Fruit fly (Drosophila melanogaster) whole organism, embryonic: Measurements from ENCODE around the gene CG14667.

Source experiments
- Atf6 ChIP-seq: fragments of 200-800 bp; sonication (Bioruptor generic); IDR thresholded peaks from 2 replicates; pipeline ENCODE4 v1.3.6; 2022; ENCODE audit warnings: missing biosample characterization, missing genetic modification characterization
- B-H2 ChIP-seq: fragments of 200-800 bp; sonication (Bioruptor generic); optimal IDR thresholded peaks from 2 replicates; lab custom pipeline; 2018; ENCODE audit warnings: missing biosample characterization, mild to moderate bottlenecking, missing genetic modification characterization
- BEAF-32 ChIP-seq: fragments of 200-800 bp; sonication (Bioruptor generic); optimal IDR thresholded peaks from 3 replicates; lab custom pipeline; 2017; ENCODE audit warnings: missing biosample characterization, missing genetic modification characterization, mild to moderate bottlenecking, moderate library complexity, missing genetic modification reagents
- CG10321 ChIP-seq: fragments of 200-800 bp; sonication (Bioruptor generic); IDR thresholded peaks from 2 replicates; pipeline ENCODE4 v1.3.6; 2022; ENCODE audit warnings: missing biosample characterization, missing genetic modification characterization
- CG10366 ChIP-seq: fragments of 200-800 bp; sonication (Bioruptor generic); IDR thresholded peaks from 2 replicates; pipeline ENCODE4 v1.3.6; 2022; ENCODE audit warnings: missing biosample characterization, missing genetic modification characterization
- CG11504 ChIP-seq: fragments of 200-800 bp; sonication (Bioruptor generic); optimal IDR thresholded peaks from 3 replicates; lab custom pipeline; 2019; ENCODE audit warnings: missing biosample characterization, mild to moderate bottlenecking, missing genetic modification characterization, moderate library complexity
- CG1233 ChIP-seq: fragments of 200-800 bp; sonication (Bioruptor generic); optimal IDR thresholded peaks from 4 replicates; lab custom pipeline; 2018; ENCODE audit warnings: missing biosample characterization, mild to moderate bottlenecking, missing genetic modification characterization
- CG13287 ChIP-seq: fragments of 200-800 bp; sonication (Bioruptor generic); IDR thresholded peaks from 2 replicates; pipeline ENCODE4 v1.3.6; 2022; ENCODE audit warnings: missing biosample characterization, missing genetic modification characterization; ENCODE audit not compliant: partially characterized antibody
- CG13894 ChIP-seq: fragments of 200-800 bp; sonication (Bioruptor generic); optimal IDR thresholded peaks from 3 replicates; lab custom pipeline; 2018; ENCODE audit warnings: missing biosample characterization, mild to moderate bottlenecking, missing genetic modification characterization, moderate library complexity
- CG15073 ChIP-seq: fragments of 200-800 bp; sonication (Bioruptor generic); optimal IDR thresholded peaks from 2 replicates; lab custom pipeline; 2016; ENCODE audit warnings: missing biosample characterization, missing genetic modification characterization
- CG16863 ChIP-seq: fragments of 200-800 bp; sonication (Bioruptor generic); optimal IDR thresholded peaks from 3 replicates; lab custom pipeline; 2016; ENCODE audit warnings: missing biosample characterization, missing genetic modification characterization
- CG17385 ChIP-seq: fragments of 200-800 bp; sonication (Bioruptor generic); optimal IDR thresholded peaks from 3 replicates; lab custom pipeline; 2018; ENCODE audit warnings: missing biosample characterization, mild to moderate bottlenecking, missing genetic modification characterization
- CG17912 ChIP-seq: fragments of 200-800 bp; sonication (Bioruptor generic); optimal IDR thresholded peaks from 2 replicates; lab custom pipeline; 2018; ENCODE audit warnings: missing biosample characterization, mild to moderate bottlenecking, missing genetic modification characterization
- CG18476 ChIP-seq: fragments of 200-800 bp; sonication (Bioruptor generic); optimal IDR thresholded peaks from 2 replicates; lab custom pipeline; 2016; ENCODE audit warnings: missing biosample characterization, mild to moderate bottlenecking, missing genetic modification characterization
- CG2120 ChIP-seq: fragments of 200-800 bp; sonication (Bioruptor generic); optimal IDR thresholded peaks from 3 replicates; lab custom pipeline; 2016; ENCODE audit warnings: missing biosample characterization, missing genetic modification characterization
- CG2202 ChIP-seq: fragments of 200-800 bp; sonication (Bioruptor generic); optimal IDR thresholded peaks from 2 replicates; lab custom pipeline; 2018; ENCODE audit warnings: missing biosample characterization, mild to moderate bottlenecking, missing genetic modification characterization
- CG2678 ChIP-seq: fragments of 200-800 bp; sonication (Bioruptor generic); optimal IDR thresholded peaks from 3 replicates; lab custom pipeline; 2019; ENCODE audit warnings: missing biosample characterization, mild to moderate bottlenecking, missing genetic modification characterization, moderate library complexity
- CG2889 ChIP-seq: fragments of 200-800 bp; sonication (Bioruptor generic); IDR thresholded peaks from 3 replicates; pipeline ENCODE4 v1.3.6; 2022; ENCODE audit warnings: missing biosample characterization, missing genetic modification characterization
- CG31441 ChIP-seq: fragments of 200-800 bp; sonication (Bioruptor generic); IDR thresholded peaks from 2 replicates; pipeline ENCODE4 v1.3.6; 2022; ENCODE audit warnings: missing biosample characterization, missing genetic modification characterization
- CG3163 ChIP-seq: fragments of 200-800 bp; sonication (Bioruptor generic); optimal IDR thresholded peaks from 3 replicates; lab custom pipeline; 2016; ENCODE audit warnings: missing biosample characterization, missing genetic modification characterization
- CG32532 ChIP-seq: fragments of 200-800 bp; sonication (Bioruptor generic); IDR thresholded peaks from 2 replicates; pipeline ENCODE4 v1.3.6; 2022; ENCODE audit warnings: missing biosample characterization, missing genetic modification characterization
- CG3281 ChIP-seq: fragments of 200-800 bp; sonication (Bioruptor generic); optimal IDR thresholded peaks from 3 replicates; lab custom pipeline; 2017; ENCODE audit warnings: missing biosample characterization, mild to moderate bottlenecking, missing genetic modification characterization
- CG4328 ChIP-seq: fragments of 200-800 bp; sonication (Bioruptor generic); optimal IDR thresholded peaks from 3 replicates; lab custom pipeline; 2017; ENCODE audit warnings: missing biosample characterization, missing genetic modification reagents, missing genetic modification characterization
- CG4424 ChIP-seq: fragments of 200-800 bp; sonication (Bioruptor generic); optimal IDR thresholded peaks from 3 replicates; lab custom pipeline; 2016; ENCODE audit warnings: missing biosample characterization, missing genetic modification characterization
- CG4730 ChIP-seq: fragments of 200-800 bp; sonication (Bioruptor generic); IDR thresholded peaks from 2 replicates; pipeline ENCODE4 v1.3.6; 2022; ENCODE audit warnings: missing biosample characterization, missing genetic modification characterization
- CG9797 ChIP-seq: fragments of 200-800 bp; sonication (Bioruptor generic); optimal IDR thresholded peaks from 3 replicates; lab custom pipeline; 2018; ENCODE audit warnings: missing biosample characterization, mild to moderate bottlenecking, missing genetic modification characterization
- CG9817 ChIP-seq: fragments of 200-800 bp; sonication (Bioruptor generic); optimal IDR thresholded peaks from 2 replicates; lab custom pipeline; 2018; ENCODE audit warnings: missing biosample characterization, mild to moderate bottlenecking, missing genetic modification characterization, moderate library complexity
- D ChIP-seq, 2 experiments: fragments of 200-800 bp in 1 of 2; fragments of >200 bp in 1 of 2; sonication (Bioruptor generic) in 1 of 2; optimal IDR thresholded peaks; 2 replicates in 1 of 2; 3 replicates in 1 of 2; lab custom pipeline; 2017; ENCODE audit warnings: mild to moderate bottlenecking in 1 of 2, missing biosample characterization in 1 of 2, missing genetic modification characterization in 1 of 2, missing genetic modification reagents in 1 of 2
- Drgx ChIP-seq: fragments of 200-800 bp; sonication (Bioruptor generic); IDR thresholded peaks from 2 replicates; pipeline ENCODE4 v1.3.6; 2022; ENCODE audit warnings: missing biosample characterization, missing genetic modification characterization
- Fer1 ChIP-seq: fragments of 200-800 bp; sonication (Bioruptor generic); optimal IDR thresholded peaks from 2 replicates; lab custom pipeline; 2017; ENCODE audit warnings: missing biosample characterization, mild to moderate bottlenecking, missing genetic modification characterization
- Fer2 ChIP-seq: fragments of 200-800 bp; sonication (Bioruptor generic); optimal IDR thresholded peaks from 2 replicates; lab custom pipeline; 2018; ENCODE audit warnings: missing biosample characterization, mild to moderate bottlenecking, missing genetic modification characterization, moderate library complexity
- Gsc ChIP-seq: fragments of 200-800 bp; sonication (Bioruptor generic); IDR thresholded peaks from 2 replicates; pipeline ENCODE4 v1.3.6; 2022; ENCODE audit warnings: missing biosample characterization, missing genetic modification characterization
- Ravus ChIP-seq: fragments of 200-800 bp; sonication (Bioruptor generic); IDR thresholded peaks from 2 replicates; pipeline ENCODE4 v1.3.6; 2022; ENCODE audit warnings: missing biosample characterization, missing genetic modification characterization
- Sox100B ChIP-seq: fragments of 200-800 bp; sonication (Bioruptor generic); optimal IDR thresholded peaks from 3 replicates; lab custom pipeline; 2018; ENCODE audit warnings: missing biosample characterization, mild to moderate bottlenecking, missing genetic modification characterization
- Sry-β ChIP-seq: fragments of 200-800 bp; sonication (Bioruptor generic); optimal IDR thresholded peaks from 2 replicates; lab custom pipeline; 2018; ENCODE audit warnings: missing biosample characterization, mild to moderate bottlenecking, missing genetic modification characterization, moderate library complexity
- az2 ChIP-seq: fragments of 200-800 bp; sonication (Bioruptor generic); optimal IDR thresholded peaks from 3 replicates; lab custom pipeline; 2016; ENCODE audit warnings: missing biosample characterization, missing genetic modification characterization
- chm ChIP-seq: fragments of 200-800 bp; sonication (Bioruptor generic); IDR thresholded peaks from 2 replicates; pipeline ENCODE4 v1.3.6; 2022; ENCODE audit warnings: missing biosample characterization, missing genetic modification characterization
- dysf ChIP-seq: fragments of 200-800 bp; sonication (Bioruptor generic); IDR thresholded peaks from 3 replicates; pipeline ENCODE4 v1.3.6; 2022; ENCODE audit warnings: missing biosample characterization, missing genetic modification characterization
- eyg ChIP-seq: fragments of 200-800 bp; sonication (Bioruptor generic); optimal IDR thresholded peaks from 3 replicates; lab custom pipeline; 2016; ENCODE audit warnings: missing biosample characterization, missing genetic modification characterization
- fu2 ChIP-seq: fragments of 200-800 bp; sonication (Bioruptor generic); optimal IDR thresholded peaks from 2 replicates; lab custom pipeline; 2016; ENCODE audit warnings: missing biosample characterization, missing genetic modification characterization
- hth ChIP-seq: fragments of >200 bp; optimal IDR thresholded peaks from 2 replicates; lab custom pipeline; 2017; ENCODE audit warnings: inconsistent platforms
- kah ChIP-seq: fragments of 200-800 bp; sonication (Bioruptor generic); optimal IDR thresholded peaks from 2 replicates; lab custom pipeline; 2018; ENCODE audit warnings: missing biosample characterization, mild to moderate bottlenecking, missing genetic modification characterization
- lab ChIP-seq: fragments of 200-800 bp; sonication (Bioruptor generic); optimal IDR thresholded peaks from 3 replicates; lab custom pipeline; 2017; ENCODE audit warnings: missing biosample characterization, missing genetic modification characterization, mild to moderate bottlenecking, moderate library complexity, missing genetic modification reagents
- nerfin-1 ChIP-seq: fragments of 200-800 bp; sonication (Bioruptor generic); optimal IDR thresholded peaks from 3 replicates; lab custom pipeline; 2019; ENCODE audit warnings: missing biosample characterization, mild to moderate bottlenecking, missing genetic modification characterization, moderate library complexity
- nmo ChIP-seq: fragments of 200-800 bp; sonication (Bioruptor generic); optimal IDR thresholded peaks from 2 replicates; lab custom pipeline; 2018; ENCODE audit warnings: missing biosample characterization, mild to moderate bottlenecking, missing genetic modification characterization, moderate library complexity
- nom ChIP-seq: fragments of 200-800 bp; sonication (Bioruptor generic); optimal IDR thresholded peaks from 2 replicates; lab custom pipeline; 2017; ENCODE audit warnings: missing biosample characterization, missing genetic modification characterization, mild to moderate bottlenecking, moderate library complexity, missing genetic modification reagents
- org-1 ChIP-seq: fragments of 200-800 bp; sonication (Bioruptor generic); optimal IDR thresholded peaks from 2 replicates; lab custom pipeline; 2017; ENCODE audit warnings: missing biosample characterization, missing genetic modification characterization
- ranshi ChIP-seq: fragments of 200-800 bp; sonication (Bioruptor generic); IDR thresholded peaks from 2 replicates; pipeline ENCODE4 v1.3.6; 2022; ENCODE audit warnings: missing biosample characterization, missing genetic modification characterization
- stwl ChIP-seq: fragments of 200-800 bp; sonication (Bioruptor generic); optimal IDR thresholded peaks from 3 replicates; lab custom pipeline; 2018; ENCODE audit warnings: missing biosample characterization, mild to moderate bottlenecking, missing genetic modification characterization, moderate library complexity
- tin ChIP-seq: fragments of 200-800 bp; sonication (Bioruptor generic); optimal IDR thresholded peaks from 3 replicates; lab custom pipeline; 2016; ENCODE audit warnings: missing biosample characterization, missing genetic modification characterization
- zen ChIP-seq: fragments of 200-800 bp; sonication (Bioruptor generic); optimal IDR thresholded peaks from 3 replicates; lab custom pipeline; 2018; ENCODE audit warnings: missing biosample characterization, mild to moderate bottlenecking, missing genetic modification characterization, moderate library complexity

The CG14667 gene

DNA sequence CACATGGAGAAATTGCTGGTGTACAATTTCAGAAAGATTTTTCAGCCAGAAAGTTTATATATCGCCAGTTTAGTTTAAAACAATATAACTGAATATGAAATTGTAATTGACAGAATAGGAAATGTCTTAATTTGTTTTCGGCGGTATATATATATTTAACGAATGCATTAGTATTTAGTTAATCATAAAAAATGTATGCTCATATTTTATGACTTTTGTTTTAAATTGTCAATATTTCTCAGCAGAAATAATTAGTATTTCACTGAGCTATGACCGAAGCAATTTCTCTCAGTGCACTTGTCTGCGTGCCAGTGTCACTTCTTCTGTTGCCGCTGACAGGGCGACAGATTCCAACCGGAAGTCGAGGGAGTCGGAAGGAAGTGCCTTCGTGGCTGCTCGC is 38.2 kb downstream of the CG14667 start (continued):
- TF ChIP-seq Sox100B (GFP tag; lab: Kevin White, UChicago) = peak; percentile 62
- no peak for TF ChIP-seq Gsc
- peak; percentile 43 for TF ChIP-seq CG17385 (GFP tag; lab: Kevin White, UChicago)
- no peak for TF ChIP-seq CG9797 (GFP tag; lab: Kevin White, UChicago)
- TF ChIP-seq Ravus (GFP tag; lab: Robert Waterston, UW) = no peak
- TF ChIP-seq tin = peak; percentile 4
- peak; percentile 15 for TF ChIP-seq Fer2 (tag; lab: Kevin White, UChicago)
- peak; percentile 74 for TF ChIP-seq CG11504 (tag; lab: Kevin White, UChicago)
- peak; percentile 51 for TF ChIP-seq CG31441
- TF ChIP-seq CG1233 = peak; percentile 14
- TF ChIP-seq CG3281 (GFP tag; lab: Kevin White, UChicago) = peak; percentile 61
- no peak for TF ChIP-seq chm (GFP tag; lab: Robert Waterston, UW)
- TF ChIP-seq fu2 (GFP tag; lab: Kevin White, UChicago) = no peak
- TF ChIP-seq org-1 (GFP tag; lab: Kevin White, UChicago) = peak; percentile 31
- TF ChIP-seq CG2120 = peak; percentile 69
- TF ChIP-seq lab (GFP tag; lab: Kevin White, UChicago) = peak; percentile 59
- TF ChIP-seq CG13287 (GFP tag; lab: Robert Waterston, UW) = no peak
- TF ChIP-seq az2 (GFP tag; lab: Kevin White, UChicago) = peak; percentile 19
- TF ChIP-seq eyg (GFP tag; lab: Kevin White, UChicago) = no peak
- TF ChIP-seq Fer1 = peak; percentile 65
- TF ChIP-seq zen = no peak
- TF ChIP-seq CG32532 (GFP tag; lab: Robert Waterston, UW) = 0 out of 2 replicates have a peak, but pooled peaks have one; percentile 24
- TF ChIP-seq CG2678 (tag; lab: Kevin White, UChicago) = peak; percentile 78
- TF ChIP-seq CG17912 = no peak
- peak; percentile 26 for TF ChIP-seq CG4328 (GFP tag; lab: Kevin White, UChicago)
- peak; percentile 29 for TF ChIP-seq CG4424
- peak; percentile 8 for TF ChIP-seq CG9817 (tag; lab: Kevin White, UChicago)
- TF ChIP-seq kah (GFP tag; lab: Kevin White, UChicago) = no peak
- TF ChIP-seq CG10366 = peak; percentile 16; the same call in 1 of the 2 replicates
- no peak for TF ChIP-seq stwl
- no peak for TF ChIP-seq Drgx (GFP tag; lab: Robert Waterston, UW)
- no peak for TF ChIP-seq Sry-β
- TF ChIP-seq nerfin-1 (tag; lab: Kevin White, UChicago) = no peak
- TF ChIP-seq CG18476 (GFP tag; lab: Kevin White, UChicago) = peak; percentile 37
- no peak for TF ChIP-seq D (optimal IDR thresholded peaks at IDR 0.05; lab: Kevin White, UChicago)
- TF ChIP-seq D (GFP tag; optimal IDR thresholded peaks at IDR 0.05; lab: Kevin White, UChicago) = peak; percentile 44
- peak; percentile 24; the same call in 1 of the 2 replicates for TF ChIP-seq Atf6 (GFP tag; lab: Robert Waterston, UW)
- TF ChIP-seq CG2202 (tag; lab: Kevin White, UChicago) = no peak
- TF ChIP-seq dysf (GFP tag; lab: Robert Waterston, UW) = 0 out of 3 replicates have a peak, but pooled peaks have one; percentile 27
- TF ChIP-seq CG4730 (GFP tag; lab: Robert Waterston, UW) = no peak
- no peak for TF ChIP-seq CG13894 (tag; lab: Kevin White, UChicago)
- TF ChIP-seq CG3163 = no peak
- peak; percentile 10; the same call in 1 of the 2 replicates for TF ChIP-seq ranshi (GFP tag; lab: Robert Waterston, UW)
- TF ChIP-seq CG15073 (GFP tag; lab: Kevin White, UChicago) = no peak
- no peak for TF ChIP-seq hth (lab: Kevin White, UChicago)
- no peak for TF ChIP-seq nom
- TF ChIP-seq CG2889 (GFP tag; lab: Robert Waterston, UW) = no peak
- TF ChIP-seq nmo (GFP tag; lab: Kevin White, UChicago) = peak; percentile 48
- TF ChIP-seq CG10321 (GFP tag; lab: Robert Waterston, UW) = no peak
- TF ChIP-seq CG16863 (GFP tag; lab: Kevin White, UChicago) = no peak
- no peak for TF ChIP-seq B-H2 (GFP tag; lab: Kevin White, UChicago)
- no peak for TF ChIP-seq BEAF-32 (GFP tag; lab: Kevin White, UChicago)
